Worm (Caenorhabditis elegans) whole organism, late embryonic: ENCODE data around the gene cnc-3.

Experiments used
- F13H6.1 ChIP-seq: sonication (generic microtip); optimal IDR thresholded peaks from 2 replicates; lab custom pipeline; 2016; ENCODE audit warnings: missing genetic modification characterization, missing compliant biosample characterization
- ceh-9 ChIP-seq: sonication (generic microtip); optimal IDR thresholded peaks from 2 replicates; lab custom pipeline; 2016; ENCODE audit warnings: mild to moderate bottlenecking, missing genetic modification characterization, inconsistent platforms, missing compliant biosample characterization
- dmd-4 ChIP-seq: sonication (generic microtip); optimal IDR thresholded peaks from 2 replicates; lab custom pipeline; 2016; ENCODE audit warnings: borderline replicate concordance, missing genetic modification characterization, missing compliant biosample characterization
- fkh-10 ChIP-seq: fragments of 150-350 bp; optimal IDR thresholded peaks from 2 replicates; lab custom pipeline; 2014; ENCODE audit warnings: missing biosample characterization, missing genetic modification reagents, missing genetic modification characterization
- lim-6 ChIP-seq: sonication (generic microtip); optimal IDR thresholded peaks from 2 replicates; lab custom pipeline; 2016; ENCODE audit warnings: missing genetic modification characterization, missing compliant biosample characterization
- pha-4 ChIP-seq: fragments of 150-350 bp; optimal IDR thresholded peaks from 2 replicates; lab custom pipeline; 2018; ENCODE audit warnings: missing biosample characterization, missing genetic modification reagents, missing genetic modification characterization
- pqm-1 ChIP-seq: sonication (generic microtip); optimal IDR thresholded peaks from 2 replicates; lab custom pipeline; 2016; ENCODE audit warnings: missing genetic modification characterization, missing compliant biosample characterization

DNA sequence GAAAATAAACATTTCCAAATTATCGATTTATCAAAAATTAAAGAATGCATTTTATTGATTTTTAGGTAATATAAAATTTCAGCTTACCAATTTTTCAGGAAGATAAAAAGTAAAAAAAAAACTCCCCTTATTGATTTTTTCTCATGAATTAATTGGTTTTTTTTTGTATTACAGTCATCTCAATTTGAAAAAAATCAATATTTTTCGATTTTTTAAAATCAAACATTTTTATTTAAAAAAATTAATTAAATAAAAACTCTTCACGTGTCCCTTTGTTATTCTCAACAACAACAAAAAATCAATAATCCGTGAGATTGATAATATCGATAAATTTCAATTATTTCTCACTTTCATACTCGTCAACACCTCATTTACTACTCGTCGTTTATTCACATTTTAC is 47.5 kb downstream of the cnc-3 start, which contains the start of gene C38C3.3:
- TF ChIP-seq pha-4 (tag; lab: Kevin White, UChicago), result no peak
- no peak for TF ChIP-seq dmd-4 (tag; lab: Kevin White, UChicago)
- TF ChIP-seq fkh-10 (GFP tag; lab: Kevin White, UChicago), result no peak
- TF ChIP-seq pqm-1 (tag; lab: Kevin White, UChicago), result no peak
- TF ChIP-seq ceh-9 (tag; lab: Kevin White, UChicago), result no peak
- TF ChIP-seq lim-6 (tag; lab: Kevin White, UChicago), result no peak
- no peak for TF ChIP-seq F13H6.1 (tag; lab: Kevin White, UChicago)
